Worm (Caenorhabditis elegans): ENCODE data around the gene lin-5.

Gene lin-5

ce11 chrII:7892761-7893272 is 32.4 kb downstream of the lin-5 start, which contains the start of gene ptc-1:
TSS of gene ptc-1 (plus strand) at chrII:7893222.
- TF ChIP-seq efl-1 (GFP tag; optimal IDR thresholded peaks at IDR 0.05) (peak; percentile 83), pbrm-1 (GFP tag; IDR thresholded peaks at IDR 0.05) (no peak), F57C9.4 (tag; optimal IDR thresholded peaks at IDR 0.05) (no peak), hlh-12 (tag; optimal IDR thresholded peaks at IDR 0.05) (no peak), B0019.2 (GFP tag; conservative IDR thresholded peaks at IDR 0.05) (0 out of 2 replicates have a peak, but pooled peaks have one; percentile 21), dpl-1 (GFP tag; optimal IDR thresholded peaks at IDR 0.05) (peak; percentile 67), egrh-3 (GFP tag; IDR thresholded peaks at IDR 0.05) (no peak), unc-130 (GFP tag; optimal IDR thresholded peaks at IDR 0.05) (peak; percentile 17), snpc-3.4 (tag; optimal IDR thresholded peaks at IDR 0.05) (peak; percentile 24), ets-4 (GFP tag; optimal IDR thresholded peaks at IDR 0.05) (no peak), ceh-91 (GFP tag; IDR thresholded peaks at IDR 0.05) (peak; percentile 60), him-1 (tag; optimal IDR thresholded peaks at IDR 0.05) (no peak), madf-6 (GFP tag; IDR thresholded peaks at IDR 0.05) (peak; percentile 91), madf-8 (GFP tag; conservative IDR thresholded peaks at IDR 0.05) (peak; percentile 62), B0035.1 (tag; optimal IDR thresholded peaks at IDR 0.05) (no peak), ztf-6 (GFP tag; IDR thresholded peaks at IDR 0.05) (no peak), hmg-1.2 (GFP tag; IDR thresholded peaks at IDR 0.05) (peak; percentile 41; the same call in 1 of the 2 replicates), hmg-20 (GFP tag; IDR thresholded peaks at IDR 0.05) (no peak), lin-54 (GFP tag; optimal IDR thresholded peaks at IDR 0.05) (peak; percentile 49), lsl-1 (GFP tag; optimal IDR thresholded peaks at IDR 0.05) (peak; percentile 78), snpc-1.1 (tag; optimal IDR thresholded peaks at IDR 0.05; ENCODE audit: insufficient read depth) (peak; percentile 55), nfya-1 (tag; optimal IDR thresholded peaks at IDR 0.05; ENCODE audit: borderline replicate concordance, insufficient read depth) (no peak), akir-1 (GFP tag; optimal IDR thresholded peaks at IDR 0.05) (no peak), F33H1.4 (GFP tag; IDR thresholded peaks at IDR 0.05) (peak; percentile 49), D2030.7 (GFP tag; IDR thresholded peaks at IDR 0.05) (peak; percentile 50), tlf-1 (GFP tag; optimal IDR thresholded peaks at IDR 0.05) (peak; percentile 9), nfyb-1 (GFP tag; IDR thresholded peaks at IDR 0.05) (no peak), hsf-1 (GFP tag; IDR thresholded peaks at IDR 0.05) (peak; percentile 72), xnd-1 (tag; optimal IDR thresholded peaks at IDR 0.05) (peak; percentile 72), zfh-2 (GFP tag; conservative IDR thresholded peaks at IDR 0.05) (no peak)

- TF ChIP-seq madf-3 (GFP tag; IDR thresholded peaks at IDR 0.05) (0 out of 2 replicates have a peak, but pooled peaks have one; percentile 1), B0261.1 (tag; optimal IDR thresholded peaks at IDR 0.05) (no peak)
Measured at ce11 chrII:7893648-7894047, 33.3 kb downstream of the lin-5 start.

- no peak for TF ChIP-seq snpc-4 (GFP tag; optimal IDR thresholded peaks at IDR 0.05)
- no peak for TF ChIP-seq snpc-4 (tag; optimal IDR thresholded peaks at IDR 0.05)
- TF ChIP-seq lin-35 (GFP tag; optimal IDR thresholded peaks at IDR 0.05): no peak
- no peak for TF ChIP-seq mel-28 (tag; optimal IDR thresholded peaks at IDR 0.05; ENCODE audit: borderline replicate concordance)
- no peak for TF ChIP-seq madf-3 (GFP tag; IDR thresholded peaks at IDR 0.05)
- no peak for TF ChIP-seq ama-1 (optimal IDR thresholded peaks at IDR 0.05)
- TF ChIP-seq ama-1 (GFP tag; optimal IDR thresholded peaks at IDR 0.05): no peak
- TF ChIP-seq ztf-22 (GFP tag; optimal IDR thresholded peaks at IDR 0.05): no peak
- TF ChIP-seq egl-18 (GFP tag; IDR thresholded peaks at IDR 0.05): no peak
- no peak for TF ChIP-seq Y53G8AR.9 (GFP tag; conservative IDR thresholded peaks at IDR 0.05)
- TF ChIP-seq sea-2 (GFP tag; IDR thresholded peaks at IDR 0.05): no peak
- TF ChIP-seq ets-4 (GFP tag; optimal IDR thresholded peaks at IDR 0.05): no peak
- TF ChIP-seq let-526 (GFP tag; IDR thresholded peaks at IDR 0.05): no peak
- no peak for TF ChIP-seq nfya-2 (GFP tag; IDR thresholded peaks at IDR 0.05)
- no peak for TF ChIP-seq snpc-1.3 (tag; optimal IDR thresholded peaks at IDR 0.05; ENCODE audit: insufficient read depth)
- TF ChIP-seq rpc-1 (optimal IDR thresholded peaks at IDR 0.05): no peak
- no peak for TF ChIP-seq rpc-1 (tag; optimal IDR thresholded peaks at IDR 0.05)
- no peak for TF ChIP-seq F49E8.2 (tag; optimal IDR thresholded peaks at IDR 0.05; ENCODE audit: insufficient read depth)
Measured at ce11 chrII:7895190-7895589, 34.8 kb downstream of the lin-5 start.
